Fruit fly (Drosophila melanogaster) whole organism, pupa: ENCODE measurements around the gene CG5160.

Experiments used
- CG10348 ChIP-seq: fragments of 200-800 bp; sonication (Bioruptor generic); IDR thresholded peaks from 2 replicates; pipeline ENCODE4 v1.3.6; 2022; ENCODE audit warnings: missing biosample characterization, missing genetic modification characterization
- CG12605 ChIP-seq: fragments of 200-800 bp; sonication (Bioruptor generic); IDR thresholded peaks from 2 replicates; pipeline ENCODE4 v1.3.6; 2022; ENCODE audit warnings: missing biosample characterization, missing genetic modification characterization
- CG13204 ChIP-seq: fragments of 200-800 bp; sonication (Bioruptor generic); optimal IDR thresholded peaks from 2 replicates; lab custom pipeline; 2018; ENCODE audit warnings: missing biosample characterization, mild to moderate bottlenecking, missing genetic modification characterization, moderate library complexity
- CG14655 ChIP-seq: fragments of 200-800 bp; sonication (Bioruptor generic); optimal IDR thresholded peaks from 3 replicates; lab custom pipeline; 2017; ENCODE audit warnings: mild to moderate bottlenecking, missing biosample characterization, missing genetic modification reagents, missing genetic modification characterization
- CG15710 ChIP-seq: fragments of 200-800 bp; sonication (Bioruptor generic); optimal IDR thresholded peaks from 2 replicates; lab custom pipeline; 2018; ENCODE audit warnings: missing biosample characterization, mild to moderate bottlenecking, missing genetic modification characterization, moderate library complexity
- CG17806 ChIP-seq: fragments of 200-800 bp; sonication (Bioruptor generic); optimal IDR thresholded peaks from 2 replicates; lab custom pipeline; 2018; ENCODE audit warnings: missing biosample characterization, mild to moderate bottlenecking, missing genetic modification characterization, moderate library complexity
- CG32121 ChIP-seq: fragments of 200-800 bp; sonication (Bioruptor generic); IDR thresholded peaks from 2 replicates; pipeline ENCODE4 v1.3.6; 2022; ENCODE audit warnings: missing biosample characterization, missing genetic modification characterization
- CG34367 ChIP-seq: fragments of 200-800 bp; sonication (Bioruptor generic); optimal IDR thresholded peaks from 2 replicates; lab custom pipeline; 2018; ENCODE audit warnings: missing biosample characterization, mild to moderate bottlenecking, missing genetic modification characterization
- CG4496 ChIP-seq: fragments of 200-800 bp; sonication (Bioruptor generic); IDR thresholded peaks from 3 replicates; pipeline ENCODE4 v1.3.6; 2022; ENCODE audit warnings: missing biosample characterization, missing genetic modification characterization
- CG8159 ChIP-seq: fragments of 200-800 bp; sonication (Bioruptor generic); optimal IDR thresholded peaks from 3 replicates; lab custom pipeline; 2018; ENCODE audit warnings: missing biosample characterization, mild to moderate bottlenecking, missing genetic modification characterization, moderate library complexity
- CG8301 ChIP-seq: fragments of 200-800 bp; sonication (Bioruptor generic); optimal IDR thresholded peaks from 2 replicates; lab custom pipeline; 2018; ENCODE audit warnings: missing biosample characterization, mild to moderate bottlenecking, missing genetic modification characterization
- CG9948 ChIP-seq: fragments of 200-800 bp; sonication (Bioruptor generic); optimal IDR thresholded peaks from 2 replicates; lab custom pipeline; 2018; ENCODE audit warnings: missing biosample characterization, mild to moderate bottlenecking, missing genetic modification characterization, moderate library complexity
- D1 ChIP-seq: fragments of 200-800 bp; sonication (Bioruptor generic); optimal IDR thresholded peaks from 2 replicates; lab custom pipeline; 2018; ENCODE audit warnings: missing biosample characterization, mild to moderate bottlenecking, missing genetic modification characterization, moderate library complexity
- EcR ChIP-seq: fragments of 200-800 bp; sonication (Bioruptor generic); optimal IDR thresholded peaks from 3 replicates; lab custom pipeline; 2019; ENCODE audit warnings: missing biosample characterization, missing genetic modification characterization, mild to moderate bottlenecking, moderate library complexity, missing genetic modification reagents
- Ets98B ChIP-seq: fragments of 200-800 bp; sonication (Bioruptor generic); IDR thresholded peaks from 2 replicates; pipeline ENCODE4 v1.3.6; 2022; ENCODE audit warnings: missing biosample characterization, missing genetic modification characterization
- Pif1A ChIP-seq: fragments of 200-800 bp; sonication (Bioruptor generic); optimal IDR thresholded peaks from 3 replicates; lab custom pipeline; 2016; ENCODE audit warnings: missing biosample characterization, missing genetic modification characterization
- Pif1B ChIP-seq: fragments of 200-800 bp; sonication (Bioruptor generic); optimal IDR thresholded peaks from 3 replicates; lab custom pipeline; 2016; ENCODE audit warnings: missing biosample characterization, missing genetic modification characterization
- Snoo ChIP-seq: fragments of 200-800 bp; sonication (Bioruptor generic); optimal IDR thresholded peaks from 3 replicates; lab custom pipeline; 2017; ENCODE audit warnings: missing biosample characterization, mild to moderate bottlenecking, missing genetic modification characterization, inconsistent platforms
- fd96Ca ChIP-seq: fragments of 200-800 bp; sonication (Bioruptor generic); IDR thresholded peaks from 3 replicates; pipeline ENCODE4 v1.3.6; 2022; ENCODE audit warnings: missing biosample characterization, missing genetic modification characterization
- gl ChIP-seq: fragments of 200-800 bp; sonication (Bioruptor generic); optimal IDR thresholded peaks from 2 replicates; lab custom pipeline; 2018; ENCODE audit warnings: missing biosample characterization, mild to moderate bottlenecking, missing genetic modification characterization
- rn ChIP-seq: fragments of 200-800 bp; sonication (Bioruptor generic); IDR thresholded peaks from 2 replicates; pipeline ENCODE4 v1.3.6; 2022; ENCODE audit warnings: missing biosample characterization, missing genetic modification characterization

CG5160 gene

DNA sequence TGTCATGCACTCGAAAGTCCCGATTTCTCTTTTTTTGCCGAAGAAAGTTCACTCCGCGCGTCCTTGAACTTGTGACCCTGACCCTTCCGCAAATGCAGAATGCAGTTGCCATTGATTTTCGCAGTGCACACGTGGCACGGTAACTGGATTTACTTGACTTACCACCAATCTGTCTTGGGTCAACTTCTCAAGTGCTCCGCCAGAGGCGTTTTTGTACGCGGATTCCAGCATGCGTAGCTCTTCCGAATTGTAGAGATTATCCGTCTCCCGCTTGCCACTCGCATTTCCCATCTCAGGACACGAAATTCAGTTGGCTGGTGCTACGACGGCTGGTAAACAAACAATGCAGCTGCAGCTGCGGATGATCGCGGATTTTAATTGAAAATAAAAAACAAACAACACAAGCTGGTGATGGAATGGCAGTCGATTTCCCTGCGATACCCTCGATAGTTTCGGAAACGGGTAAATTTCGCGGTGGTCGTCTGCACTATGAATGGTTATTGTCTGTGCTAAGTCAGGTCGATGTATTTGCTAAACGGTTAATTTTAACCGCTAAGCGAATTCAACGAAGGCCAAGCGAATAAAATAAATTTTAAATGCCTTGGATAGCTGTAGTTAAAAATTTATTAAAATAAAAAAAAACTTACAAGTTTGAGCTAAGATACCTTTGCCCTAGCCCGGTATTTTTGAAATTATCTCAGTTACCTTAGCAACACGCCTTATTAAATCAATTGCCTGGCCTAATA is 10.6 kb downstream of the CG5160 start, which contains the start of the genes CG5149 and gudu:
Gene CG5149, minus strand, starts transcription at position 441 of the 746 bp plus-strand sequence.
Gene gudu, plus strand, starts transcription at position 696 of the 746 bp plus-strand sequence.
- TF ChIP-seq Ets98B (GFP tag; lab: Robert Waterston, UW) (peak; percentile 24; the same call in 1 of the 2 replicates), CG34367 (tag; lab: Kevin White, UChicago) (no peak), CG4496 (GFP tag; lab: Robert Waterston, UW) (peak; percentile 21; the same call in 1 of the 3 replicates), CG13204 (GFP tag; lab: Kevin White, UChicago) (no peak), EcR (GFP tag; lab: Kevin White, UChicago) (peak; percentile 59), CG9948 (tag; lab: Kevin White, UChicago) (no peak), CG12605 (GFP tag; lab: Robert Waterston, UW) (no peak), Pif1B (GFP tag; lab: Kevin White, UChicago) (no peak), CG32121 (no peak), Snoo (peak; percentile 26), fd96Ca (GFP tag; lab: Robert Waterston, UW) (peak; percentile 62; the same call in 2 of the 3 replicates), rn (GFP tag; lab: Robert Waterston, UW) (0 out of 2 replicates have a peak, but pooled peaks have one; percentile 17), CG15710 (tag; lab: Kevin White, UChicago) (peak; percentile 13), D1 (peak; percentile 14)
- TF ChIP-seq, all 21 proteins: peak for 8

DNA sequence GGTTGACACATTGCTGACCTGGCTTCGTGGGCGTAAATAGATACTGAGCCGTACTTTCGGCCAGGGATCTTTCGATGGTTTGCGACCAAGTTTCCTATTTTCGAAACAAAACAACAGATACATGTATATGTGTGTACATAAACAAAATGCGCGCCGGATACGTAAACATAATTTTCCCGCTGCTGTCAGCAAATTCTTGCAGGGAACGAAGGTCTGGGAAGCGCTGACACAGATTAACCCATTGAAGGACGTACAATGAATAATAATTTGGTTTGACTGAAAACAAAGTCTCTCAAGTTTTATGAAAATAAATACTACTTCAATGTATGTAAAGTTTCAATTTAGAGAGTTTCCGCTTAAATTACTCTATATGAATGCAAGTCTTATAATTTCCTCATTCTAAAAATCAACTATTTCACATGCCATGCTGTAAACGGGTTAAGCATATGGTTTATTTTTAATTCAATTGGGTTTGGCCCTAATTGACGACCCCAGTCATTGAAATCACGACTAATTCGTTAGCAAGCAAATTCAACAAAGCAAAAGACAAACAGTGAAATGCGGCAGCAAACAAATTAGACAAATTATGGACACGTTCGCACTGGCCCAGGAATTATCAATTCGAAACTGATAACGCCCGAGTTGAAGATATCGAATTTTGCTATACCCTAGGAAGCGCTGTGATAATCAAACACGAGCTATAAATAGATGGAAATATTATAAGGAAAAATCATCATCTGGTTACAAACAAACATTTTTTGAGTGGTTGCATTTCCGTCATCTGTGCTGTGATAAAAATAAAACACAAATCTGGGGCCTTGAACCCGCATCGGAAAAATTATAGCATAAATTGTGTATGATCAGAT is 11.8 kb downstream of the CG5160 start:
- TF ChIP-seq fd96Ca (GFP tag; lab: Robert Waterston, UW) (no peak), gl (tag; lab: Kevin White, UChicago) (no peak), CG8301 (no peak), Ets98B (GFP tag; lab: Robert Waterston, UW) (no peak), CG12605 (GFP tag; lab: Robert Waterston, UW) (no peak), Pif1A (GFP tag; lab: Kevin White, UChicago) (no peak), CG14655 (no peak), CG15710 (tag; lab: Kevin White, UChicago) (no peak)
- TF ChIP-seq, all 21 proteins: peak for 0

DNA sequence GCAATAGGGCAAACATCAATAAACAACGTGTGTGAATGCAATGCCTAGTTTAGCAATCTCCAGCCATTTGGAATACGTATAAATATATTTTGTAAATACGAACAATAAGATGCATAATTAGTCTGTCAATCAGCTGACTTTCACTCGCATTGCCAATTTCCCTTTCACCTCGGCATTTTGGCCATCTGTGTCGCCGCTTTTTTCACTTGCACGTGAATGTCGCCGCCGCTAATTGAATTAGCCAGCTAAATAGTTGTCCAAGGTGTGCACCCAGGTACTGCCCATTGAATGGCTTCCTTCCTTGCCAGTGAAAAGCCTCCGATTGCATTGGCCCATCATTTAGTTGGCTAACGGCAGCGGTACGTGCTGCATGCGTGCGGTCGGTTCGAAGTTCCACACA is 21.1 kb downstream of the CG5160 start, which contains the start of gene ninaC:
Gene ninaC, plus strand, starts transcription at position 301 of the 400 bp plus-strand sequence.
- TF ChIP-seq CG17806 (tag; lab: Kevin White, UChicago) (no peak), CG14655 (no peak), Pif1A (GFP tag; lab: Kevin White, UChicago) (no peak), CG9948 (tag; lab: Kevin White, UChicago) (no peak), fd96Ca (GFP tag; lab: Robert Waterston, UW) (no peak), Snoo (no peak)
- TF ChIP-seq, all 21 proteins: peak for 0

DNA sequence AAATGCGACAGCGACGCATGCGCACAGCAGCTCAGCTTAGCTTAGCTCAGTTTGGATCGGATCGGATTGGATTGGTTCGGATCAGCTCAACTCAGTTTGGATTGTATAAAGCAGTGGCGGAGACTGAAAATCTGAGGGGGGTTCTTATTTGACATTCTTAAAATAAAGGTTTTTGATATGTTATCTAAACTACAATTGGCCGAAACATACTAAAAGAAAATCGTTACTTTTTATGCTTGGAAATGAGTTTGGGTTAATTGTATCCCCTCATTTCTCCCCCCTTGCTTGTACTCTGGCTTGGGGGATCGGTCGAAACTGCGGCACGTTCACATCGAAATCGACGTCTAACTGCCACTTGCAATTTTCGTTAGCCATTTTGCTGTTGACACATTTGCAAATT is 22.4 kb downstream of the CG5160 start:
- TF ChIP-seq CG15710 (tag; lab: Kevin White, UChicago) = no peak
- TF ChIP-seq Pif1A (GFP tag; lab: Kevin White, UChicago) = peak; percentile 50
- no peak for TF ChIP-seq D1
- peak; percentile 73 for TF ChIP-seq rn (GFP tag; lab: Robert Waterston, UW)
- TF ChIP-seq CG32121 = peak; percentile 94
- TF ChIP-seq CG12605 (GFP tag; lab: Robert Waterston, UW) = peak; percentile 73
- TF ChIP-seq Pif1B (GFP tag; lab: Kevin White, UChicago) = peak; percentile 11
- TF ChIP-seq EcR (GFP tag; lab: Kevin White, UChicago) = no peak
- TF ChIP-seq CG13204 (GFP tag; lab: Kevin White, UChicago) = no peak
- peak; percentile 87 for TF ChIP-seq CG4496 (GFP tag; lab: Robert Waterston, UW)
- peak; percentile 92 for TF ChIP-seq fd96Ca (GFP tag; lab: Robert Waterston, UW)
- TF ChIP-seq CG17806 (tag; lab: Kevin White, UChicago) = no peak
- TF ChIP-seq CG8159 (tag; lab: Kevin White, UChicago) = no peak
- TF ChIP-seq Ets98B (GFP tag; lab: Robert Waterston, UW) = peak; percentile 93
- no peak for TF ChIP-seq gl (tag; lab: Kevin White, UChicago)
- peak; percentile 69 for TF ChIP-seq CG10348
- TF ChIP-seq CG34367 (tag; lab: Kevin White, UChicago) = no peak
- peak; percentile 47 for TF ChIP-seq Snoo
- TF ChIP-seq CG8301 = no peak
- TF ChIP-seq CG9948 (tag; lab: Kevin White, UChicago) = no peak
- TF ChIP-seq CG14655 = peak; percentile 18
- TF ChIP-seq, all 21 proteins: peak for 11

DNA sequence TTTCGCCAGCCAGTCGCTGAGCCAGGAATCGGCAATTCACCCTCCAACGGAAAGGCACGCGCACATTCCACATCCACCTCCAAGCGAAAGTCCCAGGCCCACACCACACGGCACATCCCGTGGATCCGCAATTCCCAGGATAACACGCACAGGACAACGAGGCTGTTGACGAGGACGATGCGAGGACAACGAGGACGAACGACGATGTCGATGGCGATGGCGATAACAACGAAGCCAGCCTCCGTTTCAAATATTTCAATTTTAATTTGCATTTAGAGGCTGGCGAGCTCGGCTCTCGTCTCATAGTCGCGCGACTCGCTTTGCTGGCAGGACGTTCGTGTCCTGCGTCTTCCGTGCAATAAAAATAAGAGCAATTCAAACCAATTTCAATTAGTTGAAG is 35.5 kb downstream of the CG5160 start, which contains the start of gene Wnt10:
Gene Wnt10, plus strand, starts transcription at position 301 of the 400 bp plus-strand sequence.
- TF ChIP-seq CG14655 (no peak), CG10348 (no peak), CG34367 (tag; lab: Kevin White, UChicago) (no peak), EcR (GFP tag; lab: Kevin White, UChicago) (no peak), Pif1A (GFP tag; lab: Kevin White, UChicago) (no peak), CG13204 (GFP tag; lab: Kevin White, UChicago) (no peak), CG15710 (tag; lab: Kevin White, UChicago) (no peak)
